Fruit fly (Drosophila melanogaster): Measurements from ENCODE around the gene Cpr67B.
A peak's percentile ranks its signal among the peaks of the same experiment; 100 is the strongest.

Cpr67B gene

dm6 chr3L:9370907-9371365, 33.7 kb upstream of the Cpr67B start, which contains the start of gene Fdx1 (continued):
- peak; percentile 65 for TF ChIP-seq BEAF-32 (GFP tag; optimal IDR thresholded peaks at IDR 0.05)
- peak; percentile 1 for TF ChIP-seq YL-1 (GFP tag; optimal IDR thresholded peaks at IDR 0.05)
- TF ChIP-seq CG11560 (tag; IDR thresholded peaks at IDR 0.05), result no peak
- no peak for TF ChIP-seq CG30020 (tag; optimal IDR thresholded peaks at IDR 0.05)
- peak; percentile 45 for TF ChIP-seq nmo (GFP tag; optimal IDR thresholded peaks at IDR 0.05)
- TF ChIP-seq CG12659 (GFP tag; optimal IDR thresholded peaks at IDR 0.05), result peak; percentile 27
- TF ChIP-seq vvl (GFP tag; IDR thresholded peaks at IDR 0.05), result peak; percentile 20; the same call in 1 of the 2 replicates
- no peak for TF ChIP-seq tx (GFP tag; optimal IDR thresholded peaks at IDR 0.05)
- peak; percentile 90 for TF ChIP-seq E2f2 (GFP tag; IDR thresholded peaks at IDR 0.05)
- TF ChIP-seq nom (GFP tag; optimal IDR thresholded peaks at IDR 0.05), result no peak
- TF ChIP-seq CG10543 (GFP tag; optimal IDR thresholded peaks at IDR 0.05), result peak; percentile 40
- no peak for TF ChIP-seq h (optimal IDR thresholded peaks at IDR 0.05)
- peak; percentile 7 for TF ChIP-seq CG12299 (tag; optimal IDR thresholded peaks at IDR 0.05)
- no peak for TF ChIP-seq CG11085 (GFP tag; IDR thresholded peaks at IDR 0.05)
- no peak for TF ChIP-seq CG3163 (GFP tag; optimal IDR thresholded peaks at IDR 0.05)
- peak; percentile 53; the same call in 2 of the 3 replicates for TF ChIP-seq CG16813 (GFP tag; IDR thresholded peaks at IDR 0.05; ENCODE audit: partially characterized antibody)
- TF ChIP-seq CHES-1-like (GFP tag; optimal IDR thresholded peaks at IDR 0.05), result no peak
- no peak for TF ChIP-seq CG18011 (GFP tag; optimal IDR thresholded peaks at IDR 0.05)
- peak; percentile 46 for TF ChIP-seq CG10147 (GFP tag; optimal IDR thresholded peaks at IDR 0.05)
- TF ChIP-seq Aef1 (GFP tag; IDR thresholded peaks at IDR 0.05), result peak; percentile 68
- peak; percentile 31; the same call in 1 of the 3 replicates for TF ChIP-seq ci (GFP tag; IDR thresholded peaks at IDR 0.05)
- no peak for TF ChIP-seq seq (GFP tag; IDR thresholded peaks at IDR 0.05)
- no peak for TF ChIP-seq CG1602 (GFP tag; optimal IDR thresholded peaks at IDR 0.05)
- TF ChIP-seq CG16863 (GFP tag; optimal IDR thresholded peaks at IDR 0.05), result no peak
- TF ChIP-seq CG18476 (GFP tag; optimal IDR thresholded peaks at IDR 0.05), result peak; percentile 30
- TF ChIP-seq CG15514 (GFP tag; optimal IDR thresholded peaks at IDR 0.05), result peak; percentile 64
- TF ChIP-seq Bgb (GFP tag; IDR thresholded peaks at IDR 0.05; ENCODE audit: partially characterized antibody), result peak; percentile 33; the same call in 1 of the 2 replicates
- peak; percentile 25 for TF ChIP-seq CG9817 (tag; optimal IDR thresholded peaks at IDR 0.05)
- TF ChIP-seq Deaf1 (tag; optimal IDR thresholded peaks at IDR 0.05), result no peak
- peak; percentile 23 for TF ChIP-seq Chrac-16 (GFP tag; optimal IDR thresholded peaks at IDR 0.05)
- peak; percentile 85 for TF ChIP-seq Dp (GFP tag; optimal IDR thresholded peaks at IDR 0.05)
- TF ChIP-seq pho (GFP tag; optimal IDR thresholded peaks at IDR 0.05), result no peak
- TF ChIP-seq CG9215 (GFP tag; IDR thresholded peaks at IDR 0.05), result no peak
- peak; percentile 70 for TF ChIP-seq unc-4 (GFP tag; IDR thresholded peaks at IDR 0.05; ENCODE audit: partially characterized antibody)
- peak; percentile 68 for TF ChIP-seq CG17328 (GFP tag; IDR thresholded peaks at IDR 0.05)
- peak; percentile 48; the same call in 1 of the 2 replicates for TF ChIP-seq bbx (GFP tag; IDR thresholded peaks at IDR 0.05; ENCODE audit: partially characterized antibody)
- no peak for TF ChIP-seq en (GFP tag; optimal IDR thresholded peaks at IDR 0.05)
- no peak for TF ChIP-seq HHEX (GFP tag; optimal IDR thresholded peaks at IDR 0.05)
- peak; percentile 35 for TF ChIP-seq Hr3 (GFP tag; optimal IDR thresholded peaks at IDR 0.05)
- TF ChIP-seq CG3281 (GFP tag; optimal IDR thresholded peaks at IDR 0.05), result peak; percentile 24
- TF ChIP-seq CrebB (tag; optimal IDR thresholded peaks at IDR 0.05), result peak; percentile 6
- TF ChIP-seq chinmo (GFP tag; IDR thresholded peaks at IDR 0.05; ENCODE audit: partially characterized antibody), result no peak
- TF ChIP-seq CG6272 (GFP tag; IDR thresholded peaks at IDR 0.05), result peak; percentile 31; the same call in 1 of the 2 replicates
- peak; percentile 70 for TF ChIP-seq Sry-δ (GFP tag; optimal IDR thresholded peaks at IDR 0.05)
- TF ChIP-seq crp (GFP tag; optimal IDR thresholded peaks at IDR 0.05), result peak in 1 of 2 experiments; percentile 8
- TF ChIP-seq CG6654 (GFP tag; optimal IDR thresholded peaks at IDR 0.05), result no peak
- TF ChIP-seq Gsc (GFP tag; IDR thresholded peaks at IDR 0.05), result no peak
- no peak for TF ChIP-seq CG10209 (GFP tag; optimal IDR thresholded peaks at IDR 0.05)
- no peak for TF ChIP-seq bab2 (GFP tag; optimal IDR thresholded peaks at IDR 0.05)
- TF ChIP-seq gce (GFP tag; IDR thresholded peaks at IDR 0.05), result 0 out of 3 replicates have a peak, but pooled peaks have one; percentile 51
